Fruit fly (Drosophila melanogaster): Measurements from ENCODE around the gene CG33116.

CG33116 gene

dm6 chr2L:19508361-19508918 lies 24.8 kb upstream of the CG33116 start, which contains the start of gene cyst (continued):
- TF ChIP-seq CG3065 (GFP tag; optimal IDR thresholded peaks at IDR 0.05), result no peak
- peak; percentile 50 for TF ChIP-seq CG2116 (GFP tag; optimal IDR thresholded peaks at IDR 0.05)
- no peak for TF ChIP-seq CG15601 (tag; optimal IDR thresholded peaks at IDR 0.05)
- no peak for TF ChIP-seq stc (GFP tag; IDR thresholded peaks at IDR 0.05)
- TF ChIP-seq slbo (GFP tag; IDR thresholded peaks at IDR 0.05), result peak; percentile 55; the same call in 1 of the 2 replicates
- TF ChIP-seq twi (tag; optimal IDR thresholded peaks at IDR 0.05), result no peak
- TF ChIP-seq E2f2 (GFP tag; IDR thresholded peaks at IDR 0.05), result peak; percentile 86
- TF ChIP-seq CG10321 (GFP tag; IDR thresholded peaks at IDR 0.05), result no peak
- peak; percentile 93 for TF ChIP-seq scrt (GFP tag; optimal IDR thresholded peaks at IDR 0.05)
- TF ChIP-seq YL-1 (GFP tag; optimal IDR thresholded peaks at IDR 0.05), result peak; percentile 91
- peak; percentile 90 for TF ChIP-seq Med (GFP tag)
- no peak for TF ChIP-seq gsb (GFP tag; IDR thresholded peaks at IDR 0.05)
- no peak for TF ChIP-seq Dfd (GFP tag; optimal IDR thresholded peaks at IDR 0.05)
- peak; percentile 37 for TF ChIP-seq CG3995 (GFP tag; optimal IDR thresholded peaks at IDR 0.05)
- TF ChIP-seq CG15269 (tag; optimal IDR thresholded peaks at IDR 0.05), result no peak
- TF ChIP-seq ro (GFP tag; IDR thresholded peaks at IDR 0.05), result no peak
- TF ChIP-seq pum (GFP tag; optimal IDR thresholded peaks at IDR 0.05), result no peak
- TF ChIP-seq BEAF-32 (GFP tag; optimal IDR thresholded peaks at IDR 0.05), result peak; percentile 98
- no peak for TF ChIP-seq CG4730 (GFP tag; IDR thresholded peaks at IDR 0.05)
- TF ChIP-seq Hr51 (GFP tag; optimal IDR thresholded peaks at IDR 0.05), result no peak
- no peak for TF ChIP-seq CG15011 (GFP tag; optimal IDR thresholded peaks at IDR 0.05)
- TF ChIP-seq dpn (GFP tag; optimal IDR thresholded peaks at IDR 0.05), result peak; percentile 39 to 54
- no peak for TF ChIP-seq peb (GFP tag; IDR thresholded peaks at IDR 0.05)
- TF ChIP-seq hth (optimal IDR thresholded peaks at IDR 0.05), result no peak
- peak; percentile 47 for TF ChIP-seq chn (GFP tag; optimal IDR thresholded peaks at IDR 0.05)
- no peak for TF ChIP-seq CG17568 (GFP tag; optimal IDR thresholded peaks at IDR 0.05)
- no peak for TF ChIP-seq cas (GFP tag; IDR thresholded peaks at IDR 0.05)
- no peak for TF ChIP-seq lbe (GFP tag; optimal IDR thresholded peaks at IDR 0.05)
- TF ChIP-seq CG16815 (GFP tag; optimal IDR thresholded peaks at IDR 0.05), result no peak
- peak; percentile 14 for TF ChIP-seq Mad (GFP tag; optimal IDR thresholded peaks at IDR 0.05)
- TF ChIP-seq Jarid2 (GFP tag; optimal IDR thresholded peaks at IDR 0.05), result no peak
- TF ChIP-seq CG8281 (tag; optimal IDR thresholded peaks at IDR 0.05), result no peak
- TF ChIP-seq CG3838 (GFP tag; optimal IDR thresholded peaks at IDR 0.05), result no peak
- TF ChIP-seq CG5180 (GFP tag; optimal IDR thresholded peaks at IDR 0.05), result no peak
- TF ChIP-seq GATAe (GFP tag; conservative IDR thresholded peaks at IDR 0.05), result no peak
- TF ChIP-seq pzg (GFP tag; optimal IDR thresholded peaks at IDR 0.05), result peak; percentile 95
- TF ChIP-seq Taf1 (GFP tag; IDR thresholded peaks at IDR 0.05), result no peak
- TF ChIP-seq CG9932 (GFP tag; IDR thresholded peaks at IDR 0.05), result peak; percentile 72
- no peak for TF ChIP-seq Kr (GFP tag; optimal IDR thresholded peaks at IDR 0.05)
- peak; percentile 61 for TF ChIP-seq CG15479 (GFP tag; optimal IDR thresholded peaks at IDR 0.05)
- TF ChIP-seq zfh2 (GFP tag; optimal IDR thresholded peaks at IDR 0.05), result peak; percentile 62
- TF ChIP-seq D19B (GFP tag; optimal IDR thresholded peaks at IDR 0.05), result no peak
- TF ChIP-seq luna (GFP tag; optimal IDR thresholded peaks at IDR 0.05), result peak; percentile 49
- no peak for TF ChIP-seq CG7745 (tag; optimal IDR thresholded peaks at IDR 0.05)
- peak; percentile 63 for TF ChIP-seq CG14710 (tag; optimal IDR thresholded peaks at IDR 0.05)
- no peak for TF ChIP-seq prd (optimal IDR thresholded peaks at IDR 0.05)
- TF ChIP-seq prd (GFP tag; IDR thresholded peaks at IDR 0.05), result no peak
- TF ChIP-seq Tbp (GFP tag; optimal IDR thresholded peaks at IDR 0.05), result no peak
- no peak for TF ChIP-seq CG30431 (GFP tag; optimal IDR thresholded peaks at IDR 0.05)
- TF ChIP-seq Nf-YB (GFP tag; optimal IDR thresholded peaks at IDR 0.05), result no peak
- no peak for TF ChIP-seq CG33557 (GFP tag; optimal IDR thresholded peaks at IDR 0.05)
- peak; percentile 13 for TF ChIP-seq bab2 (GFP tag; optimal IDR thresholded peaks at IDR 0.05)
